Fruit fly (Drosophila melanogaster) whole organism, embryonic: ENCODE data around the gene Ist1.

ENCODE experiments used
- Abd-B ChIP-seq: fragments of 200-800 bp; sonication (Bioruptor generic); optimal IDR thresholded peaks from 2 replicates; lab custom pipeline; 2018; ENCODE audit warnings: missing biosample characterization, mild to moderate bottlenecking, missing genetic modification characterization, moderate library complexity
- Aef1 ChIP-seq: fragments of 200-800 bp; sonication (Bioruptor generic); IDR thresholded peaks from 3 replicates; pipeline ENCODE4 v1.3.6; 2022; ENCODE audit warnings: missing biosample characterization, missing genetic modification characterization
- Atf3 ChIP-seq: fragments of 200-800 bp; sonication (Bioruptor generic); optimal IDR thresholded peaks from 3 replicates; lab custom pipeline; 2016; ENCODE audit warnings: missing biosample characterization, missing genetic modification characterization
- CG12299 ChIP-seq: fragments of 200-800 bp; sonication (Bioruptor generic); optimal IDR thresholded peaks from 2 replicates; lab custom pipeline; 2018; ENCODE audit warnings: missing biosample characterization, mild to moderate bottlenecking, missing genetic modification characterization
- CG12391 ChIP-seq: fragments of 200-800 bp; sonication (Bioruptor generic); optimal IDR thresholded peaks from 3 replicates; lab custom pipeline; 2018; ENCODE audit warnings: missing biosample characterization, mild to moderate bottlenecking, missing genetic modification characterization, moderate library complexity
- CG17328 ChIP-seq: fragments of 200-800 bp; sonication (Bioruptor generic); IDR thresholded peaks from 2 replicates; pipeline ENCODE4 v1.3.6; 2022; ENCODE audit warnings: missing biosample characterization, missing genetic modification characterization
- CG17359 ChIP-seq: fragments of 200-800 bp; sonication (Bioruptor generic); optimal IDR thresholded peaks from 3 replicates; lab custom pipeline; 2018; ENCODE audit warnings: missing biosample characterization, mild to moderate bottlenecking, missing genetic modification characterization, moderate library complexity
- CG17829 ChIP-seq: fragments of 200-800 bp; optimal IDR thresholded peaks from 2 replicates; lab custom pipeline; 2019; ENCODE audit warnings: missing biosample characterization, mild to moderate bottlenecking, missing genetic modification characterization, moderate library complexity
- CG18262 ChIP-seq: fragments of 200-800 bp; optimal IDR thresholded peaks from 3 replicates; lab custom pipeline; 2019; ENCODE audit warnings: missing biosample characterization, mild to moderate bottlenecking, missing genetic modification characterization, moderate library complexity
- CG2712 ChIP-seq: fragments of 200-800 bp; optimal IDR thresholded peaks from 3 replicates; lab custom pipeline; 2019; ENCODE audit warnings: missing biosample characterization, mild to moderate bottlenecking, missing genetic modification characterization, moderate library complexity
- CG3163 ChIP-seq: fragments of 200-800 bp; sonication (Bioruptor generic); optimal IDR thresholded peaks from 3 replicates; lab custom pipeline; 2016; ENCODE audit warnings: missing biosample characterization, missing genetic modification characterization
- CG3995 ChIP-seq: fragments of 200-800 bp; sonication (Bioruptor generic); optimal IDR thresholded peaks from 3 replicates; lab custom pipeline; 2016; ENCODE audit warnings: missing biosample characterization, missing genetic modification characterization
- CG43689 ChIP-seq: fragments of 200-800 bp; sonication (Bioruptor generic); IDR thresholded peaks from 2 replicates; pipeline ENCODE4 v1.3.6; 2022; ENCODE audit warnings: missing biosample characterization, missing genetic modification characterization
- CG4424 ChIP-seq: fragments of 200-800 bp; sonication (Bioruptor generic); optimal IDR thresholded peaks from 3 replicates; lab custom pipeline; 2016; ENCODE audit warnings: missing biosample characterization, missing genetic modification characterization
- CG6791 ChIP-seq: fragments of 200-800 bp; sonication (Bioruptor generic); IDR thresholded peaks from 3 replicates; pipeline ENCODE4 v1.3.6; 2022; ENCODE audit warnings: missing biosample characterization, missing genetic modification characterization; ENCODE audit not compliant: partially characterized antibody
- CG7372 ChIP-seq: fragments of 200-800 bp; sonication (Bioruptor generic); IDR thresholded peaks from 2 replicates; pipeline ENCODE4 v1.3.6; 2022; ENCODE audit warnings: missing biosample characterization, missing genetic modification characterization
- CG9727 ChIP-seq: fragments of 200-800 bp; sonication (Bioruptor generic); optimal IDR thresholded peaks from 3 replicates; lab custom pipeline; 2017; ENCODE audit warnings: missing biosample characterization, mild to moderate bottlenecking, missing genetic modification characterization
- E2f2 ChIP-seq: fragments of 200-800 bp; sonication (Bioruptor generic); IDR thresholded peaks from 2 replicates; pipeline ENCODE4 v1.3.6; 2022; ENCODE audit warnings: missing biosample characterization, missing genetic modification characterization
- Eip74EF ChIP-seq, 2 experiments: fragments of 200-800 bp in 1 of 2; fragments of >200 bp in 1 of 2; sonication (Bioruptor generic) in 1 of 2; optimal IDR thresholded peaks; 2 replicates each; lab custom pipeline; 2017 to 2019; ENCODE audit warnings: missing biosample characterization in 2 of 2, missing genetic modification characterization in 2 of 2, mild to moderate bottlenecking in 1 of 2, moderate library complexity in 1 of 2
- Fer1 ChIP-seq: fragments of 200-800 bp; sonication (Bioruptor generic); optimal IDR thresholded peaks from 2 replicates; lab custom pipeline; 2017; ENCODE audit warnings: missing biosample characterization, mild to moderate bottlenecking, missing genetic modification characterization
- H2.0 ChIP-seq: fragments of 200-800 bp; sonication (Bioruptor generic); IDR thresholded peaks from 2 replicates; pipeline ENCODE4 v1.3.6; 2022; ENCODE audit warnings: missing biosample characterization, missing genetic modification characterization
- HmgZ ChIP-seq: fragments of 200-800 bp; sonication (Bioruptor generic); optimal IDR thresholded peaks from 2 replicates; lab custom pipeline; 2018; ENCODE audit warnings: missing biosample characterization, mild to moderate bottlenecking, missing genetic modification characterization
- Hmx ChIP-seq: fragments of 200-800 bp; sonication (Bioruptor generic); optimal IDR thresholded peaks from 2 replicates; lab custom pipeline; 2016; ENCODE audit warnings: missing biosample characterization, missing genetic modification characterization
- Max ChIP-seq: fragments of 200-800 bp; sonication (Bioruptor generic); optimal IDR thresholded peaks from 2 replicates; lab custom pipeline; 2016; ENCODE audit warnings: missing biosample characterization, mild to moderate bottlenecking, missing genetic modification characterization
- Nf-YC ChIP-seq: fragments of 200-800 bp; optimal IDR thresholded peaks from 3 replicates; lab custom pipeline; 2019; ENCODE audit warnings: missing biosample characterization, mild to moderate bottlenecking, missing genetic modification characterization, moderate library complexity
- Oaz ChIP-seq: fragments of 200-800 bp; sonication (Bioruptor generic); IDR thresholded peaks from 2 replicates; pipeline ENCODE4 v1.3.6; 2022; ENCODE audit warnings: missing biosample characterization, missing genetic modification characterization
- Oli ChIP-seq: fragments of 200-800 bp; sonication (Bioruptor generic); optimal IDR thresholded peaks from 2 replicates; lab custom pipeline; 2018; ENCODE audit warnings: missing biosample characterization, mild to moderate bottlenecking, missing genetic modification characterization, moderate library complexity
- Pdp1 ChIP-seq, 2 experiments: fragments of 200-800 bp; sonication (Bioruptor generic); optimal IDR thresholded peaks; 3 replicates each; lab custom pipeline; 2016; ENCODE audit warnings: missing biosample characterization in 2 of 2, missing genetic modification characterization in 2 of 2, mild to moderate bottlenecking in 1 of 2, moderate library complexity in 1 of 2
- Sox100B ChIP-seq: fragments of 200-800 bp; sonication (Bioruptor generic); optimal IDR thresholded peaks from 3 replicates; lab custom pipeline; 2018; ENCODE audit warnings: missing biosample characterization, mild to moderate bottlenecking, missing genetic modification characterization
- Sox102F ChIP-seq: fragments of 200-800 bp; sonication (Bioruptor generic); optimal IDR thresholded peaks from 2 replicates; lab custom pipeline; 2018; ENCODE audit warnings: missing biosample characterization, mild to moderate bottlenecking, missing genetic modification characterization, moderate library complexity
- Sry-δ ChIP-seq: fragments of 200-800 bp; sonication (Bioruptor generic); optimal IDR thresholded peaks from 2 replicates; lab custom pipeline; 2016; ENCODE audit warnings: missing biosample characterization, missing genetic modification characterization
- bbx ChIP-seq: fragments of 200-800 bp; sonication (Bioruptor generic); IDR thresholded peaks from 2 replicates; pipeline ENCODE4 v1.3.6; 2022; ENCODE audit warnings: missing biosample characterization, missing genetic modification characterization; ENCODE audit not compliant: partially characterized antibody
- cg ChIP-seq: fragments of 200-800 bp; sonication (Bioruptor generic); optimal IDR thresholded peaks from 3 replicates; lab custom pipeline; 2019; ENCODE audit warnings: missing biosample characterization, mild to moderate bottlenecking, missing genetic modification characterization, moderate library complexity
- dimm ChIP-seq: fragments of 200-800 bp; sonication (Bioruptor generic); IDR thresholded peaks from 2 replicates; pipeline ENCODE4 v1.3.6; 2022; ENCODE audit warnings: missing biosample characterization, missing genetic modification characterization
- gem ChIP-seq: fragments of 200-800 bp; sonication (Bioruptor generic); optimal IDR thresholded peaks from 2 replicates; lab custom pipeline; 2019; ENCODE audit warnings: missing biosample characterization, mild to moderate bottlenecking, missing genetic modification characterization, moderate library complexity
- gfzf ChIP-seq: fragments of 200-800 bp; sonication (Bioruptor generic); optimal IDR thresholded peaks from 2 replicates; lab custom pipeline; 2016; ENCODE audit warnings: missing biosample characterization, mild to moderate bottlenecking, missing genetic modification characterization, moderate library complexity
- grau ChIP-seq: fragments of 200-800 bp; optimal IDR thresholded peaks from 3 replicates; lab custom pipeline; 2019; ENCODE audit warnings: missing biosample characterization, mild to moderate bottlenecking, missing genetic modification characterization, moderate library complexity
- jumu ChIP-seq: fragments of 200-800 bp; sonication (Bioruptor generic); optimal IDR thresholded peaks from 3 replicates; lab custom pipeline; 2016; ENCODE audit warnings: missing biosample characterization, missing genetic modification characterization
- lmd ChIP-seq: fragments of 200-800 bp; sonication (Bioruptor generic); IDR thresholded peaks from 2 replicates; pipeline ENCODE4 v1.3.6; 2022; ENCODE audit warnings: missing biosample characterization, missing genetic modification characterization
- nmo ChIP-seq: fragments of 200-800 bp; sonication (Bioruptor generic); optimal IDR thresholded peaks from 2 replicates; lab custom pipeline; 2018; ENCODE audit warnings: missing biosample characterization, mild to moderate bottlenecking, missing genetic modification characterization, moderate library complexity
- pan ChIP-seq, 4 experiments: fragments of >200 bp in 3 of 4; fragments of 200-800 bp in 1 of 4; sonication (Bioruptor generic) in 1 of 4; optimal IDR thresholded peaks in 3 of 4; IDR thresholded peaks in 1 of 4; 2 replicates each; pipeline versions ENCODE4 v1.3.6 to Lab custom; 2017 to 2022; ENCODE audit warnings: missing biosample characterization in 2 of 4, missing genetic modification characterization in 2 of 4, mixed read lengths in 1 of 4
- pb ChIP-seq: fragments of 200-800 bp; sonication (Bioruptor generic); optimal IDR thresholded peaks from 3 replicates; lab custom pipeline; 2016; ENCODE audit warnings: missing biosample characterization, missing genetic modification characterization
- phol ChIP-seq: fragments of 200-800 bp; sonication (Bioruptor generic); optimal IDR thresholded peaks from 3 replicates; lab custom pipeline; 2018; ENCODE audit warnings: missing biosample characterization, mild to moderate bottlenecking, missing genetic modification characterization, moderate library complexity
- prd ChIP-seq, 3 experiments: fragments of >200 bp in 2 of 3; fragments of 200-800 bp in 1 of 3; sonication (Bioruptor generic) in 1 of 3; optimal IDR thresholded peaks in 2 of 3; IDR thresholded peaks in 1 of 3; 2 replicates in 2 of 3; 3 replicates in 1 of 3; pipeline versions ENCODE4 v1.3.6 to Lab custom; 2017 to 2022; ENCODE audit warnings: missing biosample characterization in 1 of 3, missing genetic modification characterization in 1 of 3
- schlank ChIP-seq: fragments of 200-800 bp; sonication (Bioruptor generic); optimal IDR thresholded peaks from 2 replicates; lab custom pipeline; 2018; ENCODE audit warnings: missing biosample characterization, mild to moderate bottlenecking, missing genetic modification characterization
- seq ChIP-seq: fragments of 200-800 bp; sonication (Bioruptor generic); IDR thresholded peaks from 2 replicates; pipeline ENCODE4 v1.3.6; 2022; ENCODE audit warnings: missing biosample characterization, missing genetic modification characterization
- unc-4 ChIP-seq: fragments of 200-800 bp; sonication (Bioruptor generic); IDR thresholded peaks from 2 replicates; pipeline ENCODE4 v1.3.6; 2022; ENCODE audit warnings: missing biosample characterization, missing genetic modification characterization; ENCODE audit not compliant: partially characterized antibody
- vfl ChIP-seq: fragments of 200-800 bp; sonication (Bioruptor generic); optimal IDR thresholded peaks from 2 replicates; lab custom pipeline; 2016; ENCODE audit warnings: missing biosample characterization, missing genetic modification characterization
- wor ChIP-seq: fragments of 200-800 bp; sonication (Bioruptor generic); IDR thresholded peaks from 2 replicates; pipeline ENCODE4 v1.3.6; 2022; ENCODE audit warnings: missing biosample characterization, missing genetic modification characterization

The Ist1 gene

dm6 chr3L:6777614-6778013, 21.3 kb upstream of the Ist1 start (continued):
- TF ChIP-seq Fer1 (no peak), bbx (no peak), CG3995 (no peak), CG18262 (tag; lab: Kevin White, UChicago) (peak; percentile 13), gfzf (GFP tag; lab: Kevin White, UChicago) (no peak), grau (tag; lab: Kevin White, UChicago) (peak; percentile 80), CG12391 (tag; lab: Kevin White, UChicago) (peak; percentile 5), gem (tag; lab: Kevin White, UChicago) (peak; percentile 42), jumu (GFP tag; lab: Kevin White, UChicago) (no peak), CG12299 (no peak), pan (optimal IDR thresholded peaks at IDR 0.05; lab: Kevin White, UChicago) (no peak), pan (GFP tag; optimal IDR thresholded peaks at IDR 0.05 in 1 of 2, IDR thresholded peaks at IDR 0.05 in 1 of 2) (peak in 1 of 2 experiments; percentile 48), Atf3 (GFP tag; lab: Kevin White, UChicago) (no peak), CG4424 (GFP tag; lab: Kevin White, UChicago) (no peak), cg (GFP tag; lab: Kevin White, UChicago) (peak; percentile 45), HmgZ (tag; lab: Kevin White, UChicago) (no peak), CG17328 (GFP tag; lab: Robert Waterston, UW) (0 out of 2 replicates have a peak, but pooled peaks have one; percentile 20), vfl (GFP tag; lab: Kevin White, UChicago) (no peak), phol (tag; lab: Kevin White, UChicago) (peak; percentile 23), Aef1 (peak; percentile 25; the same call in 2 of the 3 replicates), E2f2 (GFP tag; lab: Robert Waterston, UW) (peak; percentile 42; the same call in 1 of the 2 replicates), seq (GFP tag; lab: Robert Waterston, UW) (no peak), schlank (tag; lab: Kevin White, UChicago) (no peak), lmd (GFP tag; lab: Robert Waterston, UW) (peak; percentile 70), H2.0 (GFP tag; lab: Robert Waterston, UW) (peak; percentile 20; the same call in 1 of the 2 replicates), nmo (GFP tag; lab: Kevin White, UChicago) (peak; percentile 12), unc-4 (GFP tag; lab: Robert Waterston, UW) (no peak), Sox102F (GFP tag; lab: Kevin White, UChicago) (peak; percentile 37), CG43689 (GFP tag; lab: Robert Waterston, UW) (no peak), prd (optimal IDR thresholded peaks at IDR 0.05; lab: Kevin White, UChicago) (no peak), prd (GFP tag; IDR thresholded peaks at IDR 0.05; lab: Robert Waterston, UW) (peak; percentile 54; the same call in 2 of the 3 replicates), Sry-δ (GFP tag; lab: Kevin White, UChicago) (no peak), Oli (tag; lab: Kevin White, UChicago) (peak; percentile 25), dimm (GFP tag; lab: Robert Waterston, UW) (peak; percentile 33), CG7372 (no peak), pb (GFP tag; lab: Kevin White, UChicago) (no peak), Nf-YC (peak; percentile 30), CG6791 (GFP tag; lab: Robert Waterston, UW) (no peak), Max (no peak), CG17359 (tag; lab: Kevin White, UChicago) (peak; percentile 13), Sox100B (peak; percentile 19), wor (GFP tag; lab: Robert Waterston, UW) (0 out of 2 replicates have a peak, but pooled peaks have one; percentile 18), Hmx (GFP tag; lab: Kevin White, UChicago) (no peak), Eip74EF (GFP tag; optimal IDR thresholded peaks at IDR 0.05; lab: Kevin White, UChicago) (no peak), Oaz (GFP tag; lab: Robert Waterston, UW) (peak; percentile 38; the same call in 1 of the 2 replicates), CG17829 (peak; percentile 7), Pdp1 (GFP tag; optimal IDR thresholded peaks at IDR 0.05; lab: Kevin White, UChicago) (peak in 1 of 2 experiments; percentile 49), CG2712 (tag; lab: Kevin White, UChicago) (peak; percentile 5), Abd-B (GFP tag; lab: Kevin White, UChicago) (peak; percentile 8), CG3163 (GFP tag; lab: Kevin White, UChicago) (no peak), CG9727 (GFP tag; lab: Kevin White, UChicago) (no peak)
